Worm (Caenorhabditis elegans) whole organism, L2 larva: ENCODE results near the gene lsm-5.

ENCODE experiments used
- C34F6.9 ChIP-seq: fragments of 150-350 bp; optimal IDR thresholded peaks from 2 replicates; lab custom pipeline; 2014; ENCODE audit warnings: missing biosample characterization, missing genetic modification characterization
- F13H6.1 ChIP-seq: sonication (generic microtip); optimal IDR thresholded peaks from 2 replicates; lab custom pipeline; 2016; ENCODE audit warnings: missing genetic modification characterization, missing compliant biosample characterization
- R02D3.7 ChIP-seq: fragments of 150-350 bp; optimal IDR thresholded peaks from 2 replicates; lab custom pipeline; 2014; ENCODE audit warnings: missing biosample characterization, missing genetic modification characterization
- Y55F3AM.14 ChIP-seq: fragments of 200-800 bp; sonication (Bioruptor generic); optimal IDR thresholded peaks from 2 replicates; lab custom pipeline; 2018; ENCODE audit warnings: mild to moderate bottlenecking, missing genetic modification characterization, missing compliant biosample characterization
- alr-1 ChIP-seq: fragments of 150-350 bp; optimal IDR thresholded peaks from 2 replicates; lab custom pipeline; 2014; ENCODE audit warnings: missing biosample characterization, missing genetic modification characterization
- ama-1 ChIP-seq: fragments of 150-350 bp; optimal IDR thresholded peaks from 2 replicates; lab custom pipeline; 2018; ENCODE audit warnings: inconsistent platforms
- blmp-1 ChIP-seq: sonication (generic microtip); optimal IDR thresholded peaks from 2 replicates; lab custom pipeline; 2017; ENCODE audit warnings: missing genetic modification characterization, mild to moderate bottlenecking, missing compliant biosample characterization, antibody characterized with exemption, moderate library complexity; ENCODE audit not compliant: insufficient read depth
- ceh-16 ChIP-seq: fragments of 150-350 bp; optimal IDR thresholded peaks from 2 replicates; lab custom pipeline; 2014; ENCODE audit warnings: missing biosample characterization, missing genetic modification characterization
- ceh-82 ChIP-seq: fragments of 150-350 bp; optimal IDR thresholded peaks from 2 replicates; lab custom pipeline; 2014; ENCODE audit warnings: missing biosample characterization, missing genetic modification characterization
- dmd-4 ChIP-seq: sonication (generic microtip); optimal IDR thresholded peaks from 2 replicates; lab custom pipeline; 2017; ENCODE audit warnings: missing biosample characterization, missing genetic modification characterization
- egl-27 ChIP-seq: sonication (generic microtip); optimal IDR thresholded peaks from 3 replicates; lab custom pipeline; 2017; ENCODE audit warnings: missing biosample characterization, missing genetic modification reagents, missing genetic modification characterization
- elt-1 ChIP-seq: fragments of 150-350 bp; optimal IDR thresholded peaks from 2 replicates; lab custom pipeline; 2014; ENCODE audit warnings: missing biosample characterization, missing genetic modification characterization
- elt-3 ChIP-seq: sonication (generic microtip); optimal IDR thresholded peaks from 2 replicates; lab custom pipeline; 2017; ENCODE audit warnings: missing biosample characterization, missing genetic modification characterization
- gmeb-1 ChIP-seq: fragments of 150-350 bp; optimal IDR thresholded peaks from 2 replicates; lab custom pipeline; 2014; ENCODE audit warnings: missing biosample characterization, missing genetic modification characterization
- lin-13 ChIP-seq: fragments of 150-350 bp; optimal IDR thresholded peaks from 2 replicates; lab custom pipeline; 2014; ENCODE audit warnings: missing biosample characterization, missing genetic modification reagents, missing genetic modification characterization
- lin-39 ChIP-seq: fragments of 150-350 bp; optimal IDR thresholded peaks from 2 replicates; lab custom pipeline; 2014; ENCODE audit warnings: missing biosample characterization, missing genetic modification reagents, missing genetic modification characterization
- lsy-2 ChIP-seq, 2 experiments: fragments of 150-350 bp in 1 of 2; sonication (generic microtip) in 1 of 2; optimal IDR thresholded peaks; 2 replicates each; lab custom pipeline; 2014 to 2017; ENCODE audit warnings: missing biosample characterization in 2 of 2, missing genetic modification characterization in 2 of 2
- mdl-1 ChIP-seq, 2 experiments: fragments of 150-350 bp in 1 of 2; sonication (generic microtip) in 1 of 2; optimal IDR thresholded peaks; 2 replicates each; lab custom pipeline; 2017; ENCODE audit warnings: missing biosample characterization in 2 of 2, missing genetic modification characterization in 2 of 2
- nhr-10 ChIP-seq: sonication (generic microtip); optimal IDR thresholded peaks from 2 replicates; lab custom pipeline; 2017; ENCODE audit warnings: missing biosample characterization, missing genetic modification characterization
- nhr-11 ChIP-seq: fragments of 150-350 bp; optimal IDR thresholded peaks from 2 replicates; lab custom pipeline; 2014; ENCODE audit warnings: missing biosample characterization, missing genetic modification characterization
- nhr-12 ChIP-seq: fragments of 150-350 bp; optimal IDR thresholded peaks from 2 replicates; lab custom pipeline; 2014; ENCODE audit warnings: missing biosample characterization, missing genetic modification characterization
- nhr-129 ChIP-seq: fragments of 150-350 bp; optimal IDR thresholded peaks from 2 replicates; lab custom pipeline; 2014; ENCODE audit warnings: missing biosample characterization, missing genetic modification characterization
- nhr-23 ChIP-seq: fragments of 150-350 bp; optimal IDR thresholded peaks from 2 replicates; lab custom pipeline; 2014; ENCODE audit warnings: missing biosample characterization, missing genetic modification reagents, missing genetic modification characterization
- nhr-25 ChIP-seq: fragments of 150-350 bp; sonication (generic microtip); optimal IDR thresholded peaks from 3 replicates; lab custom pipeline; 2014; ENCODE audit warnings: missing biosample characterization, missing genetic modification characterization
- nhr-77 ChIP-seq: fragments of 150-350 bp; optimal IDR thresholded peaks from 2 replicates; lab custom pipeline; 2014; ENCODE audit warnings: missing biosample characterization, missing genetic modification characterization
- peb-1 ChIP-seq: fragments of 150-350 bp; optimal IDR thresholded peaks from 2 replicates; lab custom pipeline; 2014; ENCODE audit warnings: missing biosample characterization, missing genetic modification characterization
- sem-4 ChIP-seq: fragments of 150-350 bp; optimal IDR thresholded peaks from 2 replicates; lab custom pipeline; 2014; ENCODE audit warnings: missing biosample characterization, missing genetic modification reagents, missing genetic modification characterization
- sma-3 ChIP-seq: sonication (generic microtip); optimal IDR thresholded peaks from 2 replicates; lab custom pipeline; 2016; ENCODE audit warnings: missing genetic modification reagents, missing genetic modification characterization, missing compliant biosample characterization
- sma-9 ChIP-seq, 2 experiments: fragments of 150-350 bp in 1 of 2; sonication (generic microtip) in 1 of 2; optimal IDR thresholded peaks; 2 replicates each; lab custom pipeline; 2014 to 2016; ENCODE audit warnings: missing genetic modification characterization in 2 of 2, mild to moderate bottlenecking in 1 of 2, missing biosample characterization in 1 of 2, missing compliant biosample characterization in 1 of 2, missing genetic modification reagents in 1 of 2, moderate library complexity in 1 of 2
- snpc-4 ChIP-seq: fragments of 150-350 bp; optimal IDR thresholded peaks from 2 replicates; lab custom pipeline; 2014; ENCODE audit warnings: missing biosample characterization, missing genetic modification characterization
- unc-39 ChIP-seq: fragments of 150-350 bp; optimal IDR thresholded peaks from 2 replicates; lab custom pipeline; 2014; ENCODE audit warnings: missing biosample characterization, missing genetic modification characterization
- unc-55 ChIP-seq: fragments of 150-350 bp; sonication (generic microtip); optimal IDR thresholded peaks from 3 replicates; lab custom pipeline; 2014; ENCODE audit warnings: missing biosample characterization, missing genetic modification reagents, missing genetic modification characterization
- unc-62 ChIP-seq: fragments of 150-350 bp; optimal IDR thresholded peaks from 2 replicates; lab custom pipeline; 2014; ENCODE audit warnings: missing biosample characterization, missing genetic modification reagents, missing genetic modification characterization
- zag-1 ChIP-seq: fragments of 150-350 bp; optimal IDR thresholded peaks from 2 replicates; lab custom pipeline; 2014; ENCODE audit warnings: missing biosample characterization, missing genetic modification characterization
- ztf-1 ChIP-seq: fragments of 200-800 bp; sonication (Bioruptor generic); conservative IDR thresholded peaks from 2 replicates; pipeline ENCODE4 v1.3.6; 2022; ENCODE audit warnings: missing genetic modification characterization, missing compliant biosample characterization
- ztf-11 ChIP-seq: sonication (generic microtip); optimal IDR thresholded peaks from 2 replicates; lab custom pipeline; 2017; ENCODE audit warnings: missing biosample characterization, missing genetic modification characterization

The lsm-5 gene

DNA sequence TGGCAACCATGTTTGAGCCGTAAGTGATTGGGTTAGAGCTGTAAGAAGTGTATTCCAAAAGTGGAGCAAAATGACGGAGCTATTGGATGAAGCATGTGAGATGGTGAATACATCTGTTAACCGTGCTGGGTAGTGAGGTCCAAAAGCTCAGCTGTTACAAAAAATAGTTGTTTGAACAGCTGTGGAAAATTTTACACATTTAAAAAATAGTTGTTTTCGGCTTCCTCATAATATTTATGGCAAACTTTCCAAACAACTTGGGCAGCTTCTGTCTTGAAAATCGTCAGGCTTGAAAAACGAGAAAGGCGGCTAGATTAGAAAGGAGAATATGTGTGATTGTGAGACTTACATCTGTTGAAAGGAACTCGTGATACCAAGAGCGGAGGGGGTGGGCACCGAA is 34.9 kb downstream of the lsm-5 start, which contains the start of gene fbxa-154:
fbxa-154 (minus strand) TSS at position 101 of the 400 bp plus-strand sequence.
- TF ChIP-seq nhr-12 (no peak), lin-13 (GFP tag; lab: Kevin White, UChicago) (no peak), sem-4 (no peak), nhr-11 (no peak), gmeb-1 (tag; lab: Kevin White, UChicago) (no peak), dmd-4 (no peak), nhr-77 (no peak)

DNA sequence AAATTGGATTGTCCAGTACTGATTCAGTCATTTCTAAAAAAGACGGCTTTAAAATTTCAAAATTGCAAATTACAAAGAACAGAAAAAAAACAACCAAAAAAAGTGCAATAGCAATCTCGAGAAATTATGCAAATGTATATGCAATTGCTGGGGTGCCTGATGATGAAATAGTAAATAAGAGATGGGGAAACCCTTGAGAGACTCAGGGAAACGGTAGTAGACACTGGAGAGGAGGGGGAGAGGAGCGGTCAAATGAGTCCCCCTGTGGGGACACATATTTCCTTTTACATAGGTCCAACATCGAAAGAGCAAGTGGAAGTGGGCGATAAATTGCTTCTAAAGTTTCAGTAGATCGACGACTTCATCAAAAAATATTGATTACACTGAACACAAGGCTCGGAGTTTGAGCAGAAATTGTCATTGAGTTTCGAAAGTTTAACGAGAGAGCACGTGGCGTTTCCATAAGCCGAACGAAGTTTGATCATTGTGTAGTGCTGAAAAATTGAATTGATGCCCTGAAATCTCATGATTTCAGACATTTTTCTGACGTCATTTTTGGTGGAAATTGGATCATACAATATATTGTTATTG is 40.3 kb downstream of the lsm-5 start, which contains the start of the genes fbxa-153 and str-12:
fbxa-153 (minus strand) TSS at position 35 of the 591 bp plus-strand sequence.
str-12 (plus strand) TSS at position 541 of the 591 bp plus-strand sequence.
- TF ChIP-seq unc-55 (peak; percentile 84), sma-3 (GFP tag; lab: Kevin White, UChicago) (no peak), C34F6.9 (tag; lab: Kevin White, UChicago) (peak; percentile 64), nhr-129 (peak; percentile 28), nhr-77 (no peak), zag-1 (tag; lab: Kevin White, UChicago) (peak; percentile 62), sma-9 (GFP tag; optimal IDR thresholded peaks at IDR 0.05; lab: Kevin White, UChicago) (peak; percentile 28), sma-9 (tag; optimal IDR thresholded peaks at IDR 0.05; lab: Kevin White, UChicago) (no peak)

DNA sequence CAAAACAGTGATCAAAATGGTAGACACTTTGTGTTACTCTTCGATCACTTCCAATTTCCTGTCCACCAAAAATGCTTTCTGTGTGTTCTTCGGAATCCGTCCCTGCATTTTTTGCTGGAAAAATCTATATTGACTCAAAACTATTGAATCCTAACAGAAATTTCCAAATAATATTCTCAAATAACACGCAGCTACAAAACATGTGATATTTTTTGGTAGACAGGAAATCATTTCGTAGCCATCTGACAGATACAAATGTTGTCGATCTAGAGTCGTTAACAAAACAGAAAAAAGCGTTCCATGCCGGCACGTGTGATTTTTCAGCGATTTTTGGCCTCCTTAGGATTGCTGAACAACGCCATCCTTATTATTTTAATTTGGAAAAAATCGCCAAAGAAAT is 42.7 kb downstream of the lsm-5 start, which contains the start of gene str-263:
str-263 (plus strand) TSS at position 301 of the 400 bp plus-strand sequence.
- TF ChIP-seq nhr-25 (tag; lab: Kevin White, UChicago) = no peak
- TF ChIP-seq nhr-10 (tag; lab: Kevin White, UChicago) = no peak
- TF ChIP-seq ceh-16 = no peak
- no peak for TF ChIP-seq gmeb-1 (tag; lab: Kevin White, UChicago)
- no peak for TF ChIP-seq nhr-23 (tag; lab: Kevin White, UChicago)
- no peak for TF ChIP-seq unc-62
- TF ChIP-seq unc-55 = no peak
- TF ChIP-seq nhr-12 = no peak
- TF ChIP-seq unc-39 (tag; lab: Kevin White, UChicago) = no peak
- TF ChIP-seq nhr-11 = no peak
- no peak for TF ChIP-seq egl-27 (tag; lab: Kevin White, UChicago)
- TF ChIP-seq C34F6.9 (tag; lab: Kevin White, UChicago) = no peak
- no peak for TF ChIP-seq sem-4
- TF ChIP-seq R02D3.7 (tag; lab: Kevin White, UChicago) = no peak
- TF ChIP-seq F13H6.1 = no peak
- no peak for TF ChIP-seq lin-39 (tag; lab: Kevin White, UChicago)
- TF ChIP-seq nhr-77 = no peak
- no peak for TF ChIP-seq ztf-1 (GFP tag; lab: Robert Waterston, UW)
- TF ChIP-seq blmp-1 (tag; lab: Kevin White, UChicago) = no peak
- TF ChIP-seq peb-1 (tag; lab: Kevin White, UChicago) = no peak

DNA sequence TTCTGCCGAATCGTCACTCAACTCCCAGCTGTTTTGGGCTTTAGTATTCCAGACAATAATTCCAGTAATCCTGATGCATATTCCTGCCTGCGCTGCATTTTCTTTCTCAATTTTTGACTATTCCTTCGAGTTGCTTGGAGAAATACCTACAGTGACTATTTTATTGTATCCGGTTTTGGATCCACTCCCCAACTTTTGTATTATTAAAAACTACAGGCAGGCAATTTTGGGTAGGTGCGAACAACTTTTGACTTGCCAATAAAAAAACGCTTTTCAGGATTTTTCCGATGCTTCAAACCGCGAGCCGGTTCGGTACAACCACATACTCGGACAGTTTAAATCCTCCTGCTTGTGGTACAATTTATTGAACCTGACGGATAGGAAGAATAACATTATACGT is 44.4 kb downstream of the lsm-5 start:
- TF ChIP-seq unc-55 (no peak), R02D3.7 (tag; lab: Kevin White, UChicago) (no peak), ztf-11 (tag; lab: Kevin White, UChicago) (no peak), elt-1 (tag; lab: Kevin White, UChicago) (no peak), nhr-129 (no peak), alr-1 (tag; lab: Kevin White, UChicago) (no peak), F13H6.1 (no peak), mdl-1 (tag; optimal IDR thresholded peaks at IDR 0.05; lab: Kevin White, UChicago) (no peak), nhr-11 (no peak), snpc-4 (no peak), ama-1 (lab: Kevin White, UChicago) (no peak), Y55F3AM.14 (GFP tag; lab: Kevin White, UChicago) (no peak), C34F6.9 (tag; lab: Kevin White, UChicago) (no peak), elt-3 (no peak), lsy-2 (tag; optimal IDR thresholded peaks at IDR 0.05; lab: Kevin White, UChicago) (no peak), ceh-82 (no peak), sem-4 (no peak), nhr-23 (tag; lab: Kevin White, UChicago) (no peak), sma-9 (GFP tag; optimal IDR thresholded peaks at IDR 0.05; lab: Kevin White, UChicago) (no peak), sma-9 (tag; optimal IDR thresholded peaks at IDR 0.05; lab: Kevin White, UChicago) (no peak)
